Fruit fly (Drosophila melanogaster) whole organism, embryonic: ENCODE data around the gene CG13247.

Source experiments
- ATbp ChIP-seq: fragments of 200-800 bp; sonication (Bioruptor generic); optimal IDR thresholded peaks from 2 replicates; lab custom pipeline; 2017; ENCODE audit warnings: missing biosample characterization, mild to moderate bottlenecking, missing genetic modification characterization, missing genetic modification reagents
- Atf3 ChIP-seq: fragments of 200-800 bp; sonication (Bioruptor generic); optimal IDR thresholded peaks from 3 replicates; lab custom pipeline; 2016; ENCODE audit warnings: missing biosample characterization, missing genetic modification characterization
- CG1024 ChIP-seq: fragments of 200-800 bp; sonication (Bioruptor generic); IDR thresholded peaks from 2 replicates; pipeline ENCODE4 v1.3.6; 2022; ENCODE audit warnings: missing biosample characterization, missing genetic modification characterization
- CG10959 ChIP-seq: fragments of 200-800 bp; sonication (Bioruptor generic); IDR thresholded peaks from 2 replicates; pipeline ENCODE4 v1.3.6; 2022; ENCODE audit warnings: missing biosample characterization, missing genetic modification characterization
- CG13123 ChIP-seq: fragments of 200-800 bp; sonication (Bioruptor generic); optimal IDR thresholded peaks from 2 replicates; lab custom pipeline; 2016; ENCODE audit warnings: missing biosample characterization, missing genetic modification characterization
- CG14050 ChIP-seq: fragments of 200-800 bp; sonication (Bioruptor generic); IDR thresholded peaks from 3 replicates; pipeline ENCODE4 v1.3.6; 2022; ENCODE audit warnings: missing biosample characterization, missing genetic modification characterization
- CG1647 ChIP-seq: fragments of 200-800 bp; sonication (Bioruptor generic); optimal IDR thresholded peaks from 3 replicates; lab custom pipeline; 2016; ENCODE audit warnings: missing biosample characterization, missing genetic modification characterization
- CG17612 ChIP-seq: fragments of 200-800 bp; sonication (Bioruptor generic); IDR thresholded peaks from 2 replicates; pipeline ENCODE4 v1.3.6; 2022; ENCODE audit warnings: missing biosample characterization, missing genetic modification characterization
- CG17912 ChIP-seq: fragments of 200-800 bp; sonication (Bioruptor generic); optimal IDR thresholded peaks from 2 replicates; lab custom pipeline; 2018; ENCODE audit warnings: missing biosample characterization, mild to moderate bottlenecking, missing genetic modification characterization
- CG2199 ChIP-seq: fragments of 200-800 bp; sonication (Bioruptor generic); IDR thresholded peaks from 3 replicates; pipeline ENCODE4 v1.3.6; 2022; ENCODE audit warnings: missing biosample characterization, missing genetic modification characterization
- CG30431 ChIP-seq: fragments of 200-800 bp; sonication (Bioruptor generic); optimal IDR thresholded peaks from 2 replicates; lab custom pipeline; 2017; ENCODE audit warnings: missing biosample characterization, missing genetic modification characterization
- CG3281 ChIP-seq: fragments of 200-800 bp; sonication (Bioruptor generic); optimal IDR thresholded peaks from 3 replicates; lab custom pipeline; 2017; ENCODE audit warnings: missing biosample characterization, mild to moderate bottlenecking, missing genetic modification characterization
- CG5180 ChIP-seq: fragments of 200-800 bp; sonication (Bioruptor generic); optimal IDR thresholded peaks from 3 replicates; lab custom pipeline; 2017; ENCODE audit warnings: missing biosample characterization, missing genetic modification characterization, mild to moderate bottlenecking, moderate library complexity, missing genetic modification reagents
- CG5953 ChIP-seq: fragments of 200-800 bp; sonication (Bioruptor generic); IDR thresholded peaks from 2 replicates; pipeline ENCODE4 v1.3.6; 2022; ENCODE audit warnings: missing biosample characterization, missing genetic modification characterization
- CG6689 ChIP-seq: fragments of 200-800 bp; sonication (Bioruptor generic); IDR thresholded peaks from 2 replicates; pipeline ENCODE4 v1.3.6; 2022; ENCODE audit warnings: missing biosample characterization, missing genetic modification characterization
- CG6765 ChIP-seq: fragments of 200-800 bp; sonication (Bioruptor generic); optimal IDR thresholded peaks from 3 replicates; lab custom pipeline; 2017; ENCODE audit warnings: missing biosample characterization, mild to moderate bottlenecking, missing genetic modification characterization
- CG7556 ChIP-seq: fragments of 200-800 bp; sonication (Bioruptor generic); optimal IDR thresholded peaks from 2 replicates; lab custom pipeline; 2017; ENCODE audit warnings: missing biosample characterization, mild to moderate bottlenecking, missing genetic modification characterization
- CG9932 ChIP-seq: fragments of 200-800 bp; sonication (Bioruptor generic); IDR thresholded peaks from 2 replicates; pipeline ENCODE4 v1.3.6; 2022; ENCODE audit warnings: missing biosample characterization, missing genetic modification characterization
- D ChIP-seq, 2 experiments: fragments of 200-800 bp in 1 of 2; fragments of >200 bp in 1 of 2; sonication (Bioruptor generic) in 1 of 2; optimal IDR thresholded peaks; 2 replicates in 1 of 2; 3 replicates in 1 of 2; lab custom pipeline; 2017; ENCODE audit warnings: mild to moderate bottlenecking in 1 of 2, missing biosample characterization in 1 of 2, missing genetic modification characterization in 1 of 2, missing genetic modification reagents in 1 of 2
- H15 ChIP-seq: fragments of 200-800 bp; sonication (Bioruptor generic); IDR thresholded peaks from 3 replicates; pipeline ENCODE4 v1.3.6; 2022; ENCODE audit warnings: missing biosample characterization, missing genetic modification characterization
- Hsf ChIP-seq: fragments of 200-800 bp; sonication (Bioruptor generic); optimal IDR thresholded peaks from 3 replicates; lab custom pipeline; 2016; ENCODE audit warnings: missing biosample characterization, missing genetic modification characterization
- Lhr ChIP-seq: fragments of 200-800 bp; sonication (Bioruptor generic); optimal IDR thresholded peaks from 3 replicates; lab custom pipeline; 2017; ENCODE audit warnings: mild to moderate bottlenecking, missing biosample characterization, missing genetic modification reagents, missing genetic modification characterization
- Max ChIP-seq: fragments of 200-800 bp; sonication (Bioruptor generic); optimal IDR thresholded peaks from 2 replicates; lab custom pipeline; 2016; ENCODE audit warnings: missing biosample characterization, mild to moderate bottlenecking, missing genetic modification characterization
- Pdp1 ChIP-seq, 2 experiments: fragments of 200-800 bp; sonication (Bioruptor generic); optimal IDR thresholded peaks; 3 replicates each; lab custom pipeline; 2016; ENCODE audit warnings: missing biosample characterization in 2 of 2, missing genetic modification characterization in 2 of 2, mild to moderate bottlenecking in 1 of 2, moderate library complexity in 1 of 2
- Sin3A ChIP-seq: fragments of >200 bp; optimal IDR thresholded peaks from 2 replicates; lab custom pipeline; 2018
- ap ChIP-seq: fragments of 200-800 bp; sonication (Bioruptor generic); IDR thresholded peaks from 2 replicates; pipeline ENCODE4 v1.3.6; 2022; ENCODE audit warnings: missing biosample characterization, missing genetic modification characterization
- az2 ChIP-seq: fragments of 200-800 bp; sonication (Bioruptor generic); optimal IDR thresholded peaks from 3 replicates; lab custom pipeline; 2016; ENCODE audit warnings: missing biosample characterization, missing genetic modification characterization
- bcd ChIP-seq: fragments of 200-800 bp; sonication (Bioruptor generic); optimal IDR thresholded peaks from 2 replicates; lab custom pipeline; 2017; ENCODE audit warnings: missing biosample characterization, mild to moderate bottlenecking, missing genetic modification characterization
- bsh ChIP-seq, 2 experiments: fragments of 200-800 bp; sonication (Bioruptor generic); optimal IDR thresholded peaks; 2 replicates each; lab custom pipeline; 2017 to 2018; ENCODE audit warnings: mild to moderate bottlenecking in 2 of 2, missing biosample characterization in 2 of 2, missing genetic modification characterization in 2 of 2, moderate library complexity in 1 of 2
- caup ChIP-seq: fragments of 200-800 bp; sonication (Bioruptor generic); optimal IDR thresholded peaks from 3 replicates; lab custom pipeline; 2017; ENCODE audit warnings: missing biosample characterization, mild to moderate bottlenecking, missing genetic modification characterization, moderate library complexity; ENCODE audit not compliant: severe bottlenecking
- cg ChIP-seq: fragments of 200-800 bp; sonication (Bioruptor generic); optimal IDR thresholded peaks from 3 replicates; lab custom pipeline; 2019; ENCODE audit warnings: missing biosample characterization, mild to moderate bottlenecking, missing genetic modification characterization, moderate library complexity
- chif ChIP-seq, 2 experiments: fragments of 200-800 bp; sonication (Bioruptor generic); optimal IDR thresholded peaks; 3 replicates each; lab custom pipeline; 2016; ENCODE audit warnings: missing biosample characterization in 2 of 2, missing genetic modification characterization in 2 of 2
- dan ChIP-seq: fragments of 200-800 bp; sonication (Bioruptor generic); IDR thresholded peaks from 2 replicates; pipeline ENCODE4 v1.3.6; 2022; ENCODE audit warnings: missing biosample characterization, missing genetic modification characterization
- dpn ChIP-seq, 2 experiments: fragments of 200-800 bp; sonication (Bioruptor generic); optimal IDR thresholded peaks; 3 replicates each; lab custom pipeline; 2016; ENCODE audit warnings: missing biosample characterization in 2 of 2, missing genetic modification characterization in 2 of 2
- emc ChIP-seq: fragments of 200-800 bp; sonication (Bioruptor generic); optimal IDR thresholded peaks from 2 replicates; lab custom pipeline; 2016; ENCODE audit warnings: missing biosample characterization, missing genetic modification characterization
- fru ChIP-seq: fragments of >200 bp; optimal IDR thresholded peaks from 2 replicates; lab custom pipeline; 2017
- gem ChIP-seq: fragments of 200-800 bp; sonication (Bioruptor generic); optimal IDR thresholded peaks from 2 replicates; lab custom pipeline; 2019; ENCODE audit warnings: missing biosample characterization, mild to moderate bottlenecking, missing genetic modification characterization, moderate library complexity
- gt ChIP-seq: fragments of 200-800 bp; sonication (Bioruptor generic); IDR thresholded peaks from 2 replicates; pipeline ENCODE4 v1.3.6; 2022; ENCODE audit warnings: missing biosample characterization, missing genetic modification characterization
- hth ChIP-seq: fragments of >200 bp; optimal IDR thresholded peaks from 2 replicates; lab custom pipeline; 2017; ENCODE audit warnings: inconsistent platforms
- nom ChIP-seq: fragments of 200-800 bp; sonication (Bioruptor generic); optimal IDR thresholded peaks from 2 replicates; lab custom pipeline; 2017; ENCODE audit warnings: missing biosample characterization, missing genetic modification characterization, mild to moderate bottlenecking, moderate library complexity, missing genetic modification reagents
- pho ChIP-seq: fragments of 200-800 bp; sonication (Bioruptor generic); optimal IDR thresholded peaks from 2 replicates; lab custom pipeline; 2016; ENCODE audit warnings: missing biosample characterization, missing genetic modification characterization
- sc ChIP-seq, 3 experiments: fragments of >200 bp in 2 of 3; fragments of 200-800 bp in 1 of 3; sonication (Bioruptor generic) in 1 of 3; optimal IDR thresholded peaks; 2 replicates in 2 of 3; 3 replicates in 1 of 3; lab custom pipeline; 2017; ENCODE audit warnings: mild to moderate bottlenecking in 1 of 3, missing biosample characterization in 1 of 3, missing genetic modification characterization in 1 of 3, missing genetic modification reagents in 1 of 3
- stwl ChIP-seq: fragments of 200-800 bp; sonication (Bioruptor generic); optimal IDR thresholded peaks from 3 replicates; lab custom pipeline; 2018; ENCODE audit warnings: missing biosample characterization, mild to moderate bottlenecking, missing genetic modification characterization, moderate library complexity
- tap ChIP-seq: fragments of 200-800 bp; optimal IDR thresholded peaks from 3 replicates; lab custom pipeline; 2019; ENCODE audit warnings: missing biosample characterization, mild to moderate bottlenecking, missing genetic modification characterization, moderate library complexity
- tio ChIP-seq: fragments of 200-800 bp; sonication (Bioruptor generic); optimal IDR thresholded peaks from 2 replicates; lab custom pipeline; 2017; ENCODE audit warnings: missing biosample characterization, missing genetic modification characterization, inconsistent platforms
- tll ChIP-seq, 2 experiments: fragments of 200-800 bp in 1 of 2; fragments of >200 bp in 1 of 2; sonication (Bioruptor generic) in 1 of 2; optimal IDR thresholded peaks; 2 replicates each; lab custom pipeline; 2017 to 2019; ENCODE audit warnings: missing biosample characterization in 2 of 2, missing genetic modification characterization in 2 of 2, mild to moderate bottlenecking in 1 of 2, moderate library complexity in 1 of 2
- toy ChIP-seq: fragments of 200-800 bp; sonication (Bioruptor generic); IDR thresholded peaks from 2 replicates; pipeline ENCODE4 v1.3.6; 2022; ENCODE audit warnings: missing biosample characterization, missing genetic modification characterization
- usp ChIP-seq: fragments of >200 bp; optimal IDR thresholded peaks from 2 replicates; lab custom pipeline; 2017; ENCODE audit warnings: missing biosample characterization, missing genetic modification characterization
- vfl ChIP-seq: fragments of 200-800 bp; sonication (Bioruptor generic); optimal IDR thresholded peaks from 2 replicates; lab custom pipeline; 2016; ENCODE audit warnings: missing biosample characterization, missing genetic modification characterization

The CG13247 gene

DNA sequence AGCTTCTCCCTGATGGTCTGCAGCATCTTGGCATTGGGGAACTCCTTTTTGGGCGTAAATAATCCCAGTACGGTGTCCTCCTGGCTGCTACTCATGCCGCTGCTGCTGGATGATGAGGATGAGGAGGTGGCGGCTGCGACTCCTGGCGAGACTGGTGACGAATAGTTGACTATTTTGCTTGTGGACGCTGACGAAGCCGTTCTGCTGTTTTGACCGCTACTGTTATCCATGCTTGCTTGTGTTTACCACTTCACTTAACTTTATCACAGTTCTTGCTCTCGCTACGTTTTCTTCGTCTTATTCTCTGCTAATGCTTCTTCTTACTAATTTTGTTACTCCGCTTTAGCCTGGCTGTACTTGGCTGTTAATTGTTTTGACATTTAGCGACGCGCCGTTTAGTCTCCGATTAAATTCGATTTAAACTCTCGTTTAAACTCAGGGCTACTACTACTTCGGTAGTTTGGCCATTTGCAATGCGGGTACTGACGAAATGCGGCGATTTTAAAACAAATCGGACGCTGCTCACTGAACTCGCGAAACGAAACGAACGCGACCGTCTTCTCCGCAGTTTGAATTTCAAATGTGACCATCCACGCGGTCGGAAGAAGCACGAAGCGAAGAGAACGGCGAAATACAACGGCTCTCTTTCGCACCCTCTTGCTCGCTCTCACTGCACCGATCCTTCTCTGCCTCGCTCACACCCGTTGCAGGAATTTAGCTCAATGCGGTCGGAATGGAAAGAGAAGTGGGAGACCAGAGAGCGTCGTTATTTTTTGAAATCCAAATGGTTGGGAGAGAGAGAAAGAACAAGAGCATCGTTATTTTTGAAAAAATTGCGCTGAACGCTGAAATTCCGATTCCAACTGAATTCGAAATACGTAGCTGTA, 31.2 kb downstream of the CG13247 start, which contains the start of gene trbl (continued):
- TF ChIP-seq CG1647 (no peak), hth (lab: Kevin White, UChicago) (no peak), sc (optimal IDR thresholded peaks at IDR 0.05; lab: Kevin White, UChicago) (no peak), sc (GFP tag; optimal IDR thresholded peaks at IDR 0.05; lab: Kevin White, UChicago) (no peak), Hsf (GFP tag; lab: Kevin White, UChicago) (no peak), CG14050 (GFP tag; lab: Robert Waterston, UW) (no peak), dpn (GFP tag; optimal IDR thresholded peaks at IDR 0.05; lab: Kevin White, UChicago) (no peak), CG7556 (peak; percentile 8), vfl (no peak), dan (no peak), bsh (GFP tag; optimal IDR thresholded peaks at IDR 0.05; lab: Kevin White, UChicago) (no peak), H15 (GFP tag; lab: Robert Waterston, UW) (no peak), az2 (no peak), usp (GFP tag; lab: Kevin White, UChicago) (no peak), CG17612 (GFP tag; lab: Robert Waterston, UW) (no peak), CG3281 (peak; percentile 47), CG1024 (no peak), CG30431 (GFP tag; lab: Kevin White, UChicago) (no peak), gt (no peak), Atf3 (GFP tag; lab: Kevin White, UChicago) (no peak), caup (GFP tag; lab: Kevin White, UChicago) (peak; percentile 28), tap (peak; percentile 18), CG10959 (GFP tag; lab: Robert Waterston, UW) (no peak), CG2199 (peak; percentile 79; the same call in 1 of the 3 replicates), toy (GFP tag; lab: Robert Waterston, UW) (no peak), tll (GFP tag; optimal IDR thresholded peaks at IDR 0.05; lab: Kevin White, UChicago) (no peak), CG6765 (GFP tag; lab: Kevin White, UChicago) (peak; percentile 43), D (optimal IDR thresholded peaks at IDR 0.05; lab: Kevin White, UChicago) (peak; percentile 22), D (GFP tag; optimal IDR thresholded peaks at IDR 0.05; lab: Kevin White, UChicago) (no peak), Max (peak; percentile 26), tio (GFP tag; lab: Kevin White, UChicago) (no peak), nom (GFP tag; lab: Kevin White, UChicago) (peak; percentile 58), CG6689 (GFP tag; lab: Robert Waterston, UW) (no peak), fru (lab: Kevin White, UChicago) (no peak), cg (GFP tag; lab: Kevin White, UChicago) (peak; percentile 38), stwl (tag; lab: Kevin White, UChicago) (peak; percentile 31), Sin3A (no peak), pho (GFP tag; lab: Kevin White, UChicago) (no peak), CG13123 (GFP tag; lab: Kevin White, UChicago) (no peak), CG5180 (no peak), emc (GFP tag; lab: Kevin White, UChicago) (no peak), ap (no peak), Pdp1 (GFP tag; optimal IDR thresholded peaks at IDR 0.05; lab: Kevin White, UChicago) (no peak), CG9932 (GFP tag; lab: Robert Waterston, UW) (no peak), chif (GFP tag; optimal IDR thresholded peaks at IDR 0.05; lab: Kevin White, UChicago) (peak in 1 of 2 experiments; percentile 35), CG5953 (no peak), gem (tag; lab: Kevin White, UChicago) (no peak), ATbp (GFP tag; lab: Kevin White, UChicago) (no peak), CG17912 (GFP tag; lab: Kevin White, UChicago) (no peak), Lhr (GFP tag; lab: Kevin White, UChicago) (no peak), bcd (GFP tag; lab: Kevin White, UChicago) (no peak)
